Fruit fly (Drosophila melanogaster): ENCODE results near the gene Pus1.

The Pus1 gene

DNA sequence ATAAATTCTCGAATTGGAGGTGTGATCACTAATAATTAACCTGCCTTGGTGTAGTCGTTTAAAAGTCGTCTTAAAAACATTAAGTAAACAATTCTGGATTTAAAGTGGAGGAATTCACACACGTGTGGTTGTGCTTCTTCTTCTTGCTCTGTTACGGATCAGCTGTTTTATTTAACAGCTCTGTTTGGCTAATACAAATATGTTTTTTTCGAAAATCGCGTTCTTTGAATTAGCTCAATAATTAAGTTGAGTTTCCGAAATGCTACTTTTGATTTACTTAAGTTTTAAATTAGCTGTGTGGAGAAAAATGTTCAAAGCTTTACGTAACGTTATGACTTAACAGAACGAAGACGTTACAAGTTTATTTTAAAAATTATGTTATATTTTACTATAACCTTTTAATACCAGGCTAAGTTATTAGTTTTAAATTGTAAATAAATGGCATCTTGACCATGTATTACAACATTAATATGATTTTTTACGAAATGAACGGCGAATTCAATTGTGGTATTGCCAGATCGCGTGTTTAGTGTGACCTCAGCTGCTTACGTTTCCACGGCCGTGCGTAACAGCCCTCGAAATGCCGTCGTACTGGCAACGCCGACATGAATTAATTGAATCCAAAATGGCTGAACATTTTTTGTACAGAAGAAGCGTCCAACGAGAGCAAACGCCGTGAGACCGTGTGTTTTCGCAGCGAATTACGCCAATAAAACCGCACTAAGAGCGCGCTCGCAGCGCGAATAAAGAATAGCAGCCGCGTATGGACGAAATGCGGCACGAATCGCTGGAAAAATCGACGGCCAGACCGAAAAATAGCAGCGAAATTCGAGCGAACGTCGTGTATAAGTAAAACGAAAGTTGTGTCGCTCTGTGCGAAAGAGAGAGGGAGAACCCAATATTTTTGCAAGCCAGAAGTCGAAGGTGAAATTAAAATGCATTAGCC is at the start of gene Pus1, which contains the start of gene bon:
Gene Pus1 (minus strand): TSS at position 155 of the 946 bp plus-strand sequence.
Gene bon (plus strand): TSS at position 623 of the 946 bp plus-strand sequence.
- peak in 1 of 2 experiments; percentile 5 for TF ChIP-seq CTCF (optimal IDR thresholded peaks at IDR 0.05)
- TF ChIP-seq CG8478 (optimal IDR thresholded peaks at IDR 0.05): no peak

DNA sequence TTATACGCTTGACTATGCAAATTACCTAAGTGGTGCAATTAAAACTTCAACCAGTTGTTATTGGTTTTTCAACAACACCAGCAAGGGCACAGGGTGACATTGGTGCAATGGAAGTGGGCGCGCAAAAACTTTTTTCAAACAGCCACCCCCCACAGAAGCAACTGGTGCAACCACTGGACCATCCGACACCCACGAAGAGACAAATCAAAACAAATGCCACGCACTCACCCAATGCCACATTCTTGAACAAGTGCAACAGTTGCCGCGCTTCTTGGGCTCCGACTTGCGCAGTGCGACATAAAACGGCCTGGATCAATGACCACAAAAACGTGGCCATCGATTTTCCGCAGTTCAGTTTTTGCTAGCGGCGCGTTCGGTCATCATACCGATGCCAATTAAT is 43.3 kb upstream of the Pus1 start:
- TF ChIP-seq CTCF (optimal IDR thresholded peaks at IDR 0.05) (no peak), CG8478 (optimal IDR thresholded peaks at IDR 0.05) (no peak)

DNA sequence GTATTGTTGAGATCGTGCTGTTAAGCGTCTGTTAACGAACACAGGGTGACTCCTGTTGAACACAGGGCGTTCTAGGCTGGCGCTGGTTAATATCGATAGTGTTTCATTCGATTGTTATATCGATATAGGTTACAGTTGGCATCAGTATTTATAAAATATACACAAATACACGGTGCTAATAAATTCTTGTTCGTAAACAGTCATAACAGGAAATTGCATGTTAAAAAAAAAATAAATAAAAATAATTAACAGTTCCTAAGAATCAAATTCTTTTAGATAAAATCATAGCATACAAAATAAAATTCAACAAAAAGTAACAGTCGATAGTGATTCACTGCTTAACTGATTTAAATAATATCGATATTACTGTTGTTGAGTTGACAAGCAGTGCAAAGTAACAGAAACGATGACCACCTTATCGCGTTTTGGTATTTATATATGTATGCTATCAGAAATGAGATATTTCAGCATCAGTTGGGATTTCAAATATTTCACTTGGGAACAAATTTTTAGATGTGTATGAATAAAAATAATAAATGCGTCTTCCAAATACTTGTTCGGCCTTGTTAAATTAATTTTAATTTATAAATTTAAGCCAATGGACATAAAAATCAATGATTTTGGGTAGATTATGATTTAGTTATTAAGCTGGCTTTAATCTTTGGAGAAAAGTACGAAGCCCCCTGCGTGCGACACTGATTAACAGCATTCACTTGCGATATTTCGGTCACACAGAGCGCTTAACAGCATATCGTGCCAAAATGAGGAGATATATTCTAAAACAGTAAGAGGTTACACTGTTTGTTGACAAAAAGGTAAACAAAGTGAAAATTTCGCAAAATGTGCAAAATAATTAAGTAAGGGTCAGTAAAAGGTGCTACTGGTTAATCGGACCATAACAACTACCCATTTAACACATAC is 42.5 kb upstream of the Pus1 start, which contains the start of the genes Pi3K92E and Lrrk:
Gene Pi3K92E (minus strand): TSS at position 59 of the 921 bp plus-strand sequence.
Gene Lrrk (plus strand): TSS at position 807 of the 921 bp plus-strand sequence.
- TF ChIP-seq CG8478 (optimal IDR thresholded peaks at IDR 0.05): no peak
- no peak for TF ChIP-seq CTCF (optimal IDR thresholded peaks at IDR 0.05)

DNA sequence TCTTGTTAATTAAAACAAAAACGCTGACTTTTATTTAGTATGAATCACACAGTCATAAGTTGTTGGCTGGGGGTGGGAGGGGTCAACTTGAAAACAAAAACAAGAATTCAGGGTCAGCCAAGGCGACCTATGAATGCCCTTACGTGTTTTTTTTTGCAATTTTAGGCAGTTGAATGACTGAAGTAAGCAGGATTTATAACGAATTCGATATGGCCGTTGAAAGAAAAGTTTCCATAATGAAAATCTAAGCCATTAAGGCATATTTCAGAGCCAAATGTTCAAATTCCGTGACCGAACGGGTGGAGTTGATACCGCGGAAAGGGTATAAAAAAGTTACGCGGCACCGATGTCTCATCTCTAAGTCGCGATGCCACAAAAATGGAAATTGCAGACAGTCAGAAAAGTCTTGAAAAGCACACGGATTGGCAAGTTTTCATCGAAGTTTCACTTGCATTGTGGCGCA is 41.5 kb upstream of the Pus1 start:
- TF ChIP-seq CTCF (optimal IDR thresholded peaks at IDR 0.05) (no peak), CG8478 (optimal IDR thresholded peaks at IDR 0.05) (no peak)

DNA sequence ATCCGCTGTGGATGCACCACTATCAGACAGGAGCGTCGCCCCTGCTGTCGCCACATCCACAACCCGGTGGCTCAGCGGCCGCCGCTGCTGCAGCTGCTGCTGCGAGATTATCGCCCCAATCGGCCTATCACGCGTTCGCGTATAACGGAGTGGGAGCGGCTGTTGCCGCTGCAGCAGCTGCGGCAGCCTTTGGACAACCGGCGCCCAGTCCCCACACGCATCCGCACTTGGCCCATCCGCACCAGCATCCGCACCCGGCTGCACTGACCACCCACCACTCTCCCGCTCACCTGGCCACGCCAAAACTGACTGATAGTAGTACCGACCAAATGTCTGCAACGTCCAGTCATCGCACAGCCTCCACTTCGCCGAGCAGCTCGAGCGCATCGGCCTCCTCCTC is 33.7 kb upstream of the Pus1 start:
- TF ChIP-seq CTCF (optimal IDR thresholded peaks at IDR 0.05): no peak
- TF ChIP-seq CG8478 (optimal IDR thresholded peaks at IDR 0.05): no peak

DNA sequence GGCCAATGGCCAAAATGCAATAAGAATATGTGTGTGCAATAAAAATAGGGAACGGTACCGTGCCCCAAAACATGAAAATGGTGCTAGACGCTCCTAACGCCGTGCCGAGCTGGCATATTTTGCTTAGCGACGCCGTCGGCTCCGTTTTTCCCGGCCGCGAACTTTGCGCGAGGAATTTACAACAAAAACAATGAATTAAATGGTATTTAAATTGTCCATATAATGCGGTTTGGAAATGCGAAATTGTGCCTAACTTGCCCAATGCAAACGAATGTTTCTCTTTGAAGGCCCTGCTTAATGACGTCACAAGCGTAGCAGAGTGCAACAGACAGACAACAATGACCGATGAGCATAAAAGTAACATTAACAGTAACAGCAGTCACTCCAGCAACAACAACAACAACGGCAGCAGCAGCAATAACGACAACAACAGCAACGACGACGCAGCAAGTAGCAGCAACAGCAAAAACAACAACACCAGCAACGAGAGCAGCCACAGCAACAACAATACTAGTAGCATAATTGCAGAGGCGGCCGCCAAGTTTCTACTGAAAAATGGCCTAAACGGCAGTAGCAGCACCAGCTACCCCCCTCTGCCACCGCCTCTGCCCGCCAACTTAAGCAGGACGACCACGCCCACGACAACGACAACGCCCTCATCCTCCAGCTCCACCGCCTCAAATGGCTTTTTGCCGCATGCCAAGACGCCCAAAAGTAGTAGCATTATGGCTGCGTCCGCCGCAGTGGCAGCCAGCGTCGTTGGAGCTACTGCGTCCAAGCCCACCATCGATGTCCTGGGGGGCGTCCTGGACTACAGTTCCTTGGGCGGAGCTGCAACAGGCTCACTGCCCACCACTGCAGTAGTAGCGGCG is 30.1 kb upstream of the Pus1 start:
- TF ChIP-seq CTCF (optimal IDR thresholded peaks at IDR 0.05): peak in 1 of 2 experiments; percentile 26
- TF ChIP-seq CG8478 (optimal IDR thresholded peaks at IDR 0.05): no peak

DNA sequence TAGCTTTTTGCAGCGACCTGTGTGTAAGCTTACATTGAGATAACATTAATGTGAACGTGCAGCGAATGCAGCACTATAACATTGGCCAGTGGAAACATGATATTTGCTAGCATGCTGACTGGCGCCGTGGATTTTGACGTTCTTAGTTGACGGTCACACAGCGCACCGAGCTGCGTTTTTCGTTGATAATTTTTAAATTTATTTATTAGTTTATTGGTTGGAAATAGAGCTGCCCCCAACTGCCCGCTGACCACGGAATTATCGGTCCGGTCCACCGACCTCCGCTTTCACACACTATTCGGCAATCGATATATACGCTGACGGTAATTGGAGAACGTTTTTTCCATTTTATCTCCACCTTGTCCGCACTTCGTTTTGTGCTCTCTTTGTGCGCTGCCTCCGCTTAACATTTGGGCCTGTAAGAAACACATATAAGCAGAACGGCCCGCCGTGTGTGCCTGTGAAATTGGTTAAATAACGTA is 29.4 kb upstream of the Pus1 start, which contains the start of gene H:
Gene H (plus strand): TSS at position 134 of the 482 bp plus-strand sequence.
- TF ChIP-seq CTCF (optimal IDR thresholded peaks at IDR 0.05) (peak in 1 of 2 experiments; percentile 39), CG8478 (optimal IDR thresholded peaks at IDR 0.05) (no peak)

DNA sequence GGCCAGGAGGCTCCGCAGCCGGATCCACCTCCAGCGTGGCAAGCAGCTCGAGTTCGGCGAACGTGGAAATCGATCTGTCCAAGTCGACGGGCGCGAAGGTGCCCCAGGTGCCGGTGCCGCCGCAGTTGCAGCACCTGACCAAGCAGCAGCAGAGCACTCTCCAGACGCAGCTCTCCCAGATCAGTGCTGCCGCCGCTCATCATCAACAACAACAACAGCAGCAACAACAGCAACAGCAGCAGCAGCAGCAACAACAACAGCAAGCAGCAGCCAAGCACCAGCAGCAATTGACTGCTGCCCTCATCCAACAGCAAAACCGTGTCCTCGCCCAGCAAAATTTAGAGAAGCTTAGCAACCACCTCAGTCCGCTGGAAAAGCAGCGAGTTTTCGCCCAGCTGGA is 26.5 kb upstream of the Pus1 start:
- TF ChIP-seq CG8478 (optimal IDR thresholded peaks at IDR 0.05) (no peak), CTCF (optimal IDR thresholded peaks at IDR 0.05) (no peak)

DNA sequence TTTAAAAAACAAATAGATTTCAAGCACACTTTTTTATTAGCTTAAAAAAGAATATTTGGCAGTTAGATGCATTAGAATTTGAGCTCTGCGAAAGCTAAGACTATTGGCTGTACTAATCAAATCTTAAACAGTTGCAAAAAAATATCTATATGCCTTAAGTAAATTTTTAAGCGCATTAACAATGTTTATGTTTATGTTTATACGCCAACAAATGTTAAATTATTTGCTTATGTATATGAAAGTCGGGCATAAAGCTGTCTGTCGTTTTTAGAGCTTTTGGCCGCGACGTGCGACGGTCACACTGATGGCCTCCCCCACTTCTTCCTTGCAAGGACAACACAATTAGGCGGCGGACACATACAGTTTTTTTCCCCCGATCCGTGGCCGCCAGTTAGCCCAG is 25.1 kb upstream of the Pus1 start, which contains the start of gene CG5466:
Gene CG5466 (plus strand): TSS at position 301 of the 400 bp plus-strand sequence.
- TF ChIP-seq CG8478 (optimal IDR thresholded peaks at IDR 0.05) (no peak), CTCF (optimal IDR thresholded peaks at IDR 0.05) (no peak)

DNA sequence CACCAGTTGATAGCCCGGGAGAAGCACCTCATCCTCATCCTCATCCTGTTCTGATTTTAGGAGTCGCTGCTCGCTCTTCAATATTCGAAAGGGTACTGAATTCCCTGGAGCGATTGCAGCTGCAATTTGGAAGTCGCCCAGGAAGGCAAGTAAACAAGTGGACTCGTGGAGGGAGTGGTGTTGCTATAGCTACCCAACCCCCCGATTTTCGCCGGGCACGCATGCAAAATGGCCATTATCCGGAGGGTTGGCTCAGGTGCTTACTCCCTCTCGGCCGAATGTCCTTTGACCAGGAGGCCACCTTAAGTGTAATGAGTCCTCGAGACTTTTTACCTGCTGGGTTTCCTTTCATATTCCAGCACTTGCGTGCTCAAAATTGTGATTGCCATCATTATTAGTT is 24.3 kb upstream of the Pus1 start, which contains the start of gene CG15923:
Gene CG15923 (minus strand): TSS at position 101 of the 400 bp plus-strand sequence.
- TF ChIP-seq CTCF (optimal IDR thresholded peaks at IDR 0.05): no peak
- no peak for TF ChIP-seq CG8478 (optimal IDR thresholded peaks at IDR 0.05)

DNA sequence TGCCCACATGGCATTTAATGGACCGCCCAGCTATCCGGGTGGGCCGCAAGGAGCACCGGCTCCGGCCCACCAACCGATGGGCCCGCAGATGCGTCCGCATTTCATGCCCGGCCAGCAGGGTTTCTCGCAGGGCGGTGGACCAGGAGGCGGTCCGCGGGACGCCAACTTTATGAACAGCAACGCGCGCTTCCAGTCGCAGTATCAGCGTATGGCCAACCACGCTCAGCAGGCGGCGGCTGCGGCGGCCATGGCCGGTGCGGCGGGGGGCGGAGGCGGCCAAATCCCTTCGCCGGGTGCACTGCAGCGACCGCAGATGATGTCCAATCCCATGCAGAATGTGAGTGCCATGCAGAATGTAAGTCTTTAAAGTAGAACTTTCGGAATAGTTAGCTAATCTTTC is 15.7 kb upstream of the Pus1 start:
- TF ChIP-seq CG8478 (optimal IDR thresholded peaks at IDR 0.05) (no peak), CTCF (optimal IDR thresholded peaks at IDR 0.05) (no peak)

DNA sequence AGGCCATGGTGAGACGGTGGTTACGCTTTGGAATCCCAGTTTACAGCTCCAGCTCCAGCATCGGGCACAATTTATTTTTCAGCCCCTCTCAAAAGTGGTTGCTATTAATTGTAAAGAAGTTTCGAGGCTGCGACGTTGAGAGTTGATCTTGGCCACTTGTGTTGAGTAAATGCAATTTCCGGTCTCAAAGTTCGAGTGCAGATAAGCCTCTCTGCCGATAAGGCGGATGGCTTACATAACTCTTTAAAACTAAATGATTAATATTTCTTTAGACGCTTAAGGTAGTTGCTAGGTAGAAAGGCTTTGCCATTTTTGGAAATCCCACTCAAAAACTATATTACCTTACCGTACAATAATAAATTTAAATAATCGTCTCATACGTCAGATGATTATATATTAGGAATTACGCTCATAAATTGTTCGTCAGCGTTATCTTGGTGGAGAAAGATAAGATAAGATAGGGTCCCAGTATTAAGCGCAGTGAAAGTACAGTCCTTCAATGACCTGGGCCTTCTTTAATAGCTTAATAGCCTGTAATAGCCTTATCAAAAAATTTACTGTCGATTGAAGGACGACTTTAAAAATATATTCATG is 13.2 kb upstream of the Pus1 start:
- TF ChIP-seq CG8478 (optimal IDR thresholded peaks at IDR 0.05) (no peak), CTCF (optimal IDR thresholded peaks at IDR 0.05) (no peak)

DNA sequence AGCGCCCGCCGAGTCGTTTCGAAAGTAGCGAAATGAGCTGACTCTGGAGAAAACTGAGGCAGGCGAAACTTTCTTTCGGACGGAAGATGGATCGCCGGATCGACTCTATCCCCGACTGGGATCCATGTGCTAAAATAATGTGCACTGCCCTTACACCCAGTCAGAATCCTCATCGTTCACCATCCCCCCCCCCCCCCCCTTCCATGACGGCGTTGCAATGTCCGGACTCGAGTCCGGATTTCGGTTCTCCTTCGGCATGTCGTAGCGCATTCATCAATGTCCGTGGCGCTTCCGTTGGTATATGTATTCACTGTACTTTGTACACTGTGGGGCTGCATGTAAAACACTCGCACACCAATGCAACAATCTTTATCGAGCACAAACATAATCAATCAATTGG is 12.6 kb upstream of the Pus1 start:
- no peak for TF ChIP-seq CTCF (optimal IDR thresholded peaks at IDR 0.05)
- no peak for TF ChIP-seq CG8478 (optimal IDR thresholded peaks at IDR 0.05)
